Fruit fly (Drosophila melanogaster) whole organism, embryonic: ENCODE results near the gene Zif.

ENCODE experiments used
- Aef1 ChIP-seq: fragments of 200-800 bp; sonication (Bioruptor generic); IDR thresholded peaks from 3 replicates; pipeline ENCODE4 v1.3.6; 2022; ENCODE audit warnings: missing biosample characterization, missing genetic modification characterization
- Atf-2 ChIP-seq: fragments of 200-800 bp; sonication (Bioruptor generic); optimal IDR thresholded peaks from 2 replicates; lab custom pipeline; 2016; ENCODE audit warnings: missing biosample characterization, missing genetic modification characterization
- Atf6 ChIP-seq: fragments of 200-800 bp; sonication (Bioruptor generic); IDR thresholded peaks from 2 replicates; pipeline ENCODE4 v1.3.6; 2022; ENCODE audit warnings: missing biosample characterization, missing genetic modification characterization
- BEAF-32 ChIP-seq: fragments of 200-800 bp; sonication (Bioruptor generic); optimal IDR thresholded peaks from 3 replicates; lab custom pipeline; 2017; ENCODE audit warnings: missing biosample characterization, missing genetic modification characterization, mild to moderate bottlenecking, moderate library complexity, missing genetic modification reagents
- CG10431 ChIP-seq: fragments of 200-800 bp; sonication (Bioruptor generic); optimal IDR thresholded peaks from 3 replicates; lab custom pipeline; 2018; ENCODE audit warnings: missing biosample characterization, mild to moderate bottlenecking, missing genetic modification characterization
- CG10654 ChIP-seq: fragments of 200-800 bp; sonication (Bioruptor generic); optimal IDR thresholded peaks from 2 replicates; lab custom pipeline; 2016; ENCODE audit warnings: missing biosample characterization, missing genetic modification characterization
- CG11695 ChIP-seq: fragments of 200-800 bp; sonication (Bioruptor generic); IDR thresholded peaks from 3 replicates; pipeline ENCODE4 v1.3.6; 2022; ENCODE audit warnings: missing biosample characterization, missing genetic modification characterization
- CG13424 ChIP-seq: fragments of 200-800 bp; sonication (Bioruptor generic); optimal IDR thresholded peaks from 2 replicates; lab custom pipeline; 2019; ENCODE audit warnings: missing biosample characterization, mild to moderate bottlenecking, missing genetic modification characterization, moderate library complexity
- CG13775 ChIP-seq: fragments of 200-800 bp; sonication (Bioruptor generic); optimal IDR thresholded peaks from 3 replicates; lab custom pipeline; 2017; ENCODE audit warnings: missing biosample characterization, mild to moderate bottlenecking, missing genetic modification characterization
- CG14050 ChIP-seq: fragments of 200-800 bp; sonication (Bioruptor generic); IDR thresholded peaks from 3 replicates; pipeline ENCODE4 v1.3.6; 2022; ENCODE audit warnings: missing biosample characterization, missing genetic modification characterization
- CG15514 ChIP-seq: fragments of 200-800 bp; sonication (Bioruptor generic); optimal IDR thresholded peaks from 3 replicates; lab custom pipeline; 2017; ENCODE audit warnings: missing biosample characterization, missing genetic modification characterization, mild to moderate bottlenecking, moderate library complexity, missing genetic modification reagents
- CG16779 ChIP-seq: fragments of 200-800 bp; sonication (Bioruptor generic); IDR thresholded peaks from 2 replicates; pipeline ENCODE4 v1.3.6; 2022; ENCODE audit warnings: missing biosample characterization, missing genetic modification characterization
- CG16815 ChIP-seq: fragments of 200-800 bp; sonication (Bioruptor generic); optimal IDR thresholded peaks from 3 replicates; lab custom pipeline; 2017; ENCODE audit warnings: missing biosample characterization, mild to moderate bottlenecking, missing genetic modification characterization
- CG2199 ChIP-seq: fragments of 200-800 bp; sonication (Bioruptor generic); IDR thresholded peaks from 3 replicates; pipeline ENCODE4 v1.3.6; 2022; ENCODE audit warnings: missing biosample characterization, missing genetic modification characterization
- CG2678 ChIP-seq: fragments of 200-800 bp; sonication (Bioruptor generic); optimal IDR thresholded peaks from 3 replicates; lab custom pipeline; 2019; ENCODE audit warnings: missing biosample characterization, mild to moderate bottlenecking, missing genetic modification characterization, moderate library complexity
- CG34224 ChIP-seq: fragments of 200-800 bp; sonication (Bioruptor generic); IDR thresholded peaks from 3 replicates; pipeline ENCODE4 v1.3.6; 2022; ENCODE audit warnings: missing biosample characterization, missing genetic modification characterization; ENCODE audit not compliant: partially characterized antibody
- CG3838 ChIP-seq: fragments of 200-800 bp; sonication (Bioruptor generic); optimal IDR thresholded peaks from 3 replicates; lab custom pipeline; 2016; ENCODE audit warnings: missing biosample characterization, missing genetic modification characterization
- CG4424 ChIP-seq: fragments of 200-800 bp; sonication (Bioruptor generic); optimal IDR thresholded peaks from 3 replicates; lab custom pipeline; 2016; ENCODE audit warnings: missing biosample characterization, missing genetic modification characterization
- CG6765 ChIP-seq: fragments of 200-800 bp; sonication (Bioruptor generic); optimal IDR thresholded peaks from 3 replicates; lab custom pipeline; 2017; ENCODE audit warnings: missing biosample characterization, mild to moderate bottlenecking, missing genetic modification characterization
- D19A ChIP-seq: fragments of 200-800 bp; optimal IDR thresholded peaks from 3 replicates; lab custom pipeline; 2019; ENCODE audit warnings: missing biosample characterization, mild to moderate bottlenecking, missing genetic modification characterization, moderate library complexity
- Deaf1 ChIP-seq: fragments of 200-800 bp; optimal IDR thresholded peaks from 3 replicates; lab custom pipeline; 2019; ENCODE audit warnings: missing biosample characterization, mild to moderate bottlenecking, missing genetic modification characterization, moderate library complexity
- Elba2 ChIP-seq: fragments of 200-800 bp; sonication (Bioruptor generic); optimal IDR thresholded peaks from 3 replicates; lab custom pipeline; 2016; ENCODE audit warnings: missing biosample characterization, missing genetic modification characterization
- HmgZ ChIP-seq: fragments of 200-800 bp; sonication (Bioruptor generic); optimal IDR thresholded peaks from 2 replicates; lab custom pipeline; 2018; ENCODE audit warnings: missing biosample characterization, mild to moderate bottlenecking, missing genetic modification characterization
- Hr3 ChIP-seq: fragments of 200-800 bp; sonication (Bioruptor generic); optimal IDR thresholded peaks from 3 replicates; lab custom pipeline; 2016; ENCODE audit warnings: missing biosample characterization, missing genetic modification characterization
- Hr51 ChIP-seq, 2 experiments: fragments of 200-800 bp; sonication (Bioruptor generic); optimal IDR thresholded peaks; 2 replicates in 1 of 2; 3 replicates in 1 of 2; lab custom pipeline; 2016 to 2018; ENCODE audit warnings: missing biosample characterization in 2 of 2, missing genetic modification characterization in 2 of 2, mild to moderate bottlenecking in 1 of 2, moderate library complexity in 1 of 2
- Jarid2 ChIP-seq: fragments of 200-800 bp; sonication (Bioruptor generic); optimal IDR thresholded peaks from 3 replicates; lab custom pipeline; 2017; ENCODE audit warnings: mild to moderate bottlenecking, missing biosample characterization, missing genetic modification reagents, missing genetic modification characterization
- MBD-R2 ChIP-seq: fragments of 200-800 bp; sonication (Bioruptor generic); IDR thresholded peaks from 2 replicates; pipeline ENCODE4 v1.3.6; 2022; ENCODE audit warnings: missing biosample characterization, missing genetic modification characterization
- Meics ChIP-seq: fragments of 200-800 bp; sonication (Bioruptor generic); optimal IDR thresholded peaks from 2 replicates; lab custom pipeline; 2017; ENCODE audit warnings: missing biosample characterization, mild to moderate bottlenecking, missing genetic modification characterization
- NFAT ChIP-seq: fragments of 200-800 bp; sonication (Bioruptor generic); IDR thresholded peaks from 2 replicates; pipeline ENCODE4 v1.3.6; 2022; ENCODE audit warnings: missing biosample characterization, missing genetic modification characterization
- Rx ChIP-seq: fragments of 200-800 bp; sonication (Bioruptor generic); IDR thresholded peaks from 2 replicates; pipeline ENCODE4 v1.3.6; 2022; ENCODE audit warnings: missing biosample characterization, missing genetic modification characterization
- Sin3A ChIP-seq: fragments of >200 bp; optimal IDR thresholded peaks from 2 replicates; lab custom pipeline; 2018
- Six4 ChIP-seq: fragments of 200-800 bp; sonication (Bioruptor generic); optimal IDR thresholded peaks from 2 replicates; lab custom pipeline; 2016; ENCODE audit warnings: missing biosample characterization, missing genetic modification characterization
- aop ChIP-seq: fragments of 200-800 bp; sonication (Bioruptor generic); IDR thresholded peaks from 2 replicates; pipeline ENCODE4 v1.3.6; 2022; ENCODE audit warnings: missing biosample characterization, missing genetic modification characterization
- cato ChIP-seq: fragments of 200-800 bp; sonication (Bioruptor generic); optimal IDR thresholded peaks from 2 replicates; lab custom pipeline; 2016; ENCODE audit warnings: missing biosample characterization, missing genetic modification characterization, borderline replicate concordance
- chif ChIP-seq, 2 experiments: fragments of 200-800 bp; sonication (Bioruptor generic); optimal IDR thresholded peaks; 3 replicates each; lab custom pipeline; 2016; ENCODE audit warnings: missing biosample characterization in 2 of 2, missing genetic modification characterization in 2 of 2
- chn ChIP-seq: fragments of 200-800 bp; sonication (Bioruptor generic); optimal IDR thresholded peaks from 2 replicates; lab custom pipeline; 2016; ENCODE audit warnings: missing biosample characterization, missing genetic modification characterization
- crc ChIP-seq: fragments of 200-800 bp; sonication (Bioruptor generic); optimal IDR thresholded peaks from 2 replicates; lab custom pipeline; 2016; ENCODE audit warnings: missing biosample characterization, missing genetic modification characterization
- danr ChIP-seq: fragments of 200-800 bp; sonication (Bioruptor generic); IDR thresholded peaks from 2 replicates; pipeline ENCODE4 v1.3.6; 2022; ENCODE audit warnings: missing biosample characterization, missing genetic modification characterization
- dmrt99B ChIP-seq: fragments of 200-800 bp; sonication (Bioruptor generic); optimal IDR thresholded peaks from 2 replicates; lab custom pipeline; 2018; ENCODE audit warnings: missing biosample characterization, mild to moderate bottlenecking, missing genetic modification characterization, moderate library complexity
- esg ChIP-seq: fragments of 200-800 bp; sonication (Bioruptor generic); conservative IDR thresholded peaks from 2 replicates; pipeline ENCODE4 v1.3.6; 2022; ENCODE audit warnings: missing biosample characterization, missing genetic modification characterization
- ewg ChIP-seq: fragments of 200-800 bp; sonication (Bioruptor generic); optimal IDR thresholded peaks from 3 replicates; lab custom pipeline; 2017; ENCODE audit warnings: mild to moderate bottlenecking, missing biosample characterization, missing genetic modification reagents, missing genetic modification characterization
- eyg ChIP-seq: fragments of 200-800 bp; sonication (Bioruptor generic); optimal IDR thresholded peaks from 3 replicates; lab custom pipeline; 2016; ENCODE audit warnings: missing biosample characterization, missing genetic modification characterization
- ind ChIP-seq: fragments of 200-800 bp; sonication (Bioruptor generic); optimal IDR thresholded peaks from 3 replicates; lab custom pipeline; 2016; ENCODE audit warnings: missing biosample characterization, missing genetic modification characterization
- kah ChIP-seq: fragments of 200-800 bp; sonication (Bioruptor generic); optimal IDR thresholded peaks from 2 replicates; lab custom pipeline; 2018; ENCODE audit warnings: missing biosample characterization, mild to moderate bottlenecking, missing genetic modification characterization
- otp ChIP-seq: fragments of 200-800 bp; sonication (Bioruptor generic); IDR thresholded peaks from 3 replicates; pipeline ENCODE4, ENCODE4 v1.3.6; 2022; ENCODE audit warnings: missing biosample characterization, missing genetic modification characterization
- salm ChIP-seq: fragments of 200-800 bp; sonication (Bioruptor generic); optimal IDR thresholded peaks from 2 replicates; lab custom pipeline; 2018; ENCODE audit warnings: missing biosample characterization, mild to moderate bottlenecking, missing genetic modification characterization
- sd ChIP-seq: fragments of 200-800 bp; sonication (Bioruptor generic); optimal IDR thresholded peaks from 3 replicates; lab custom pipeline; 2018; ENCODE audit warnings: missing biosample characterization, mild to moderate bottlenecking, missing genetic modification characterization, moderate library complexity
- sens ChIP-seq: fragments of 200-800 bp; sonication (Bioruptor generic); peaks from one replicate; lab custom pipeline; 2016; ENCODE audit warnings: missing biosample characterization, missing genetic modification characterization
- sima ChIP-seq: fragments of 200-800 bp; sonication (Bioruptor generic); optimal IDR thresholded peaks from 2 replicates; lab custom pipeline; 2016; ENCODE audit warnings: missing biosample characterization, missing genetic modification characterization
- tio ChIP-seq: fragments of 200-800 bp; sonication (Bioruptor generic); optimal IDR thresholded peaks from 2 replicates; lab custom pipeline; 2017; ENCODE audit warnings: missing biosample characterization, missing genetic modification characterization, inconsistent platforms

Gene Zif

DNA sequence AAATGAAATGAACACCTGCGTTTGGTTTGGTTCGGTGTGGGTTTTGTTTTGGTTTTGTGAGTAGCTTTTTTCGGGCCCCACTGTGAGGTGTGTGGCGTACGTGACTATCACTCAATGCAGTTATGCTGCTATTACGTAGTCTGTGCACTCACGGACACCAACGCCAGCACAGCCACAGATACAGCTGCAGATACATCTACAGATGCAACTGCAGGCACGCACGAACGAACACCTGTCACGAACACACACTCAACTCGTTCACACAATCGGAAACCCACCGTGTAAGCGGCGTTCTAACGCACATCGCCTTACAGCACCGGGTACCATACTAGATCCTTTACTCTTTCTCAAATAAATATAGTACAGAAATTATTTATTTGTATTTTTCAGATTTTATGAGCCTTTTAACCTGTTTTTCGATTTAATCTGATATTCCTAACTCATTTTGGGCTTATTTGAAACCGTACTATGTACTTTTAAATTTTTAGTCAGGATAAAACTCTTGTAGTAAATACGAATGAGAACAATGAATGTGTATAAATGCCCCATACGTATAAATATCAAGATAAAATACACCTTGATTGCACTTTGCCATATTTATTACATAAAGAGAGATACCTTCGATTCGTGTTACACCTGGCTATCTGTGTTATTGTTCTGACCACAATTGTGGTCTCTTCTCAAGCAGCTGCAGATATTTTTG is 31.3 kb upstream of the Zif start (continued):
- TF ChIP-seq eyg (GFP tag; lab: Kevin White, UChicago): no peak
- TF ChIP-seq Hr3 (GFP tag; lab: Kevin White, UChicago): no peak
- peak in 1 of 2 experiments; percentile 17 for TF ChIP-seq chif (GFP tag; optimal IDR thresholded peaks at IDR 0.05; lab: Kevin White, UChicago)
- peak; percentile 93 for TF ChIP-seq sens (GFP tag; lab: Kevin White, UChicago)
- TF ChIP-seq cato: no peak
- TF ChIP-seq Atf-2 (GFP tag; lab: Kevin White, UChicago): no peak
- TF ChIP-seq Rx (GFP tag; lab: Robert Waterston, UW): no peak
- TF ChIP-seq CG13775 (GFP tag; lab: Kevin White, UChicago): peak; percentile 1
- no peak for TF ChIP-seq CG10654 (GFP tag; lab: Kevin White, UChicago)
- peak; percentile 2 for TF ChIP-seq Six4 (GFP tag; lab: Kevin White, UChicago)
- TF ChIP-seq dmrt99B: peak; percentile 8
- no peak for TF ChIP-seq Sin3A
- TF ChIP-seq ewg (GFP tag; lab: Kevin White, UChicago): no peak
- TF ChIP-seq CG11695 (GFP tag; lab: Robert Waterston, UW): no peak; the same call in 2 of the 3 replicates
- no peak for TF ChIP-seq Atf6 (GFP tag; lab: Robert Waterston, UW)
- peak; percentile 64 for TF ChIP-seq kah (GFP tag; lab: Kevin White, UChicago)
- no peak for TF ChIP-seq Meics (GFP tag; lab: Kevin White, UChicago)
- no peak for TF ChIP-seq Jarid2 (GFP tag; lab: Kevin White, UChicago)
- no peak for TF ChIP-seq otp
- no peak for TF ChIP-seq Deaf1 (tag; lab: Kevin White, UChicago)
- no peak for TF ChIP-seq ind (GFP tag; lab: Kevin White, UChicago)
- TF ChIP-seq D19A (tag; lab: Kevin White, UChicago): peak; percentile 49
- TF ChIP-seq BEAF-32 (GFP tag; lab: Kevin White, UChicago): peak; percentile 7
- TF ChIP-seq esg (GFP tag; lab: Robert Waterston, UW): 0 out of 2 replicates have a peak, but pooled peaks have one; percentile 5
- TF ChIP-seq CG10431 (GFP tag; lab: Kevin White, UChicago): no peak
- TF ChIP-seq CG15514 (GFP tag; lab: Kevin White, UChicago): no peak
- TF ChIP-seq danr: no peak
- TF ChIP-seq HmgZ (tag; lab: Kevin White, UChicago): no peak
- no peak for TF ChIP-seq NFAT (GFP tag; lab: Robert Waterston, UW)
- no peak for TF ChIP-seq CG13424 (tag; lab: Kevin White, UChicago)
- TF ChIP-seq CG4424: peak; percentile 20
- TF ChIP-seq tio: peak; percentile 3
- no peak for TF ChIP-seq aop (GFP tag; lab: Robert Waterston, UW)
- TF ChIP-seq CG2678 (tag; lab: Kevin White, UChicago): peak; percentile 21
- no peak for TF ChIP-seq crc
- peak; percentile 10 for TF ChIP-seq CG16815 (GFP tag; lab: Kevin White, UChicago)
- TF ChIP-seq CG2199 (GFP tag; lab: Robert Waterston, UW): peak; percentile 58; the same call in 2 of the 3 replicates

DNA sequence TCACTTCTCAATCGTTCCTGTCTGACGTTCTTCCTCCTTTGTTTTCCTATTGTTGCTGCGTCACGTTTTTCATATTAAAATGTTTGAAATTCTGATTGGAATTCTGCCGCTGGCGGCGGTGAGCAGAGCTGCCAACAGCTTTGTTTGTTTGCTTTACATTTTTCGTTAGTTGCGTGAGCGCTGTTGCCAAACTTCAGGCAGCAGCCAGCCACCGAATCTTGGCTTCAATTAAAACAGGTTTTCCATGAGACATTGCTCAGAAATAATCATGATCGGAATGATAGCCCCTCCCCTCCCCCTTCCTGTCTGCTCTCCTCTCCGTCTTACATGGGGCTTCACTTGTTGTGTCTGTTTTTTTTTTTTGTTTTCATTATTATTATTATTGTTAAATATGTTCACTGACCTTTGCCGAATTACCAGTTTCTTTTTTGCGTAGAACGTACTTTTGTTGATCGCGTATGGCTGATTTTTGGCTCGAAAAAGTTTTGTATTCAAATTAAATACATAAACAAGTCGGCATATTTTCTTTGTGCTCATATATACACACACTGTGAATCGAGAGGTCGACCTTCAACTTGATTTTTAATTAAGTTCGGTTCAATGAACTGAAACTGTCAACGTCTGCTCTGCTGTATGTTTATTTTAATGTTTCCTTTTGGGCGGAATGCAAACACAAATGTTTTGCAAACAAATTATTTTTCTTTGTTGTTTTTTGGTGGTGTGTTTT is 30.6 kb upstream of the Zif start:
- TF ChIP-seq CG16779 (GFP tag; lab: Robert Waterston, UW) (no peak), salm (tag; lab: Kevin White, UChicago) (no peak), CG34224 (GFP tag; lab: Robert Waterston, UW) (0 out of 3 replicates have a peak, but pooled peaks have one; percentile 48), MBD-R2 (GFP tag; lab: Robert Waterston, UW) (no peak), Aef1 (GFP tag; lab: Robert Waterston, UW) (no peak), CG14050 (GFP tag; lab: Robert Waterston, UW) (no peak), Jarid2 (GFP tag; lab: Kevin White, UChicago) (no peak), Elba2 (GFP tag; lab: Kevin White, UChicago) (peak; percentile 92), chn (GFP tag; lab: Kevin White, UChicago) (no peak), CG3838 (GFP tag; lab: Kevin White, UChicago) (peak; percentile 52), sima (GFP tag; lab: Kevin White, UChicago) (no peak), CG15514 (GFP tag; lab: Kevin White, UChicago) (peak; percentile 18), CG6765 (no peak), HmgZ (tag; lab: Kevin White, UChicago) (no peak), Hr51 (GFP tag; optimal IDR thresholded peaks at IDR 0.05; lab: Kevin White, UChicago) (peak in 1 of 2 experiments; percentile 5), sd (tag; lab: Kevin White, UChicago) (peak; percentile 95)
